Worm (Caenorhabditis elegans): ENCODE measurements around the gene ugt-43.

- TF ChIP-seq flt-1 (GFP tag; IDR thresholded peaks at IDR 0.05) (no peak), ztf-23 (GFP tag; IDR thresholded peaks at IDR 0.05) (no peak), ztf-29 (GFP tag; IDR thresholded peaks at IDR 0.05) (no peak), ref-1 (GFP tag; conservative IDR thresholded peaks at IDR 0.05) (no peak), tab-1 (GFP tag; IDR thresholded peaks at IDR 0.05) (no peak), med-1 (GFP tag; optimal IDR thresholded peaks at IDR 0.05; ENCODE audit: insufficient read depth) (no peak)
Observed at ce11 chrIV:10513266-10513665, 48.9 kb downstream of the ugt-43 start.
